Worm (Caenorhabditis elegans) whole organism, mixed stage, embryonic: ENCODE results near the gene F45G2.9.

Experiments used
- bed-3 ChIP-seq: fragments of 200-800 bp; sonication (Bioruptor generic); optimal IDR thresholded peaks from 3 replicates; lab custom pipeline; 2018; ENCODE audit warnings: mild to moderate bottlenecking, missing genetic modification characterization, moderate library complexity, missing compliant biosample characterization
- blmp-1 ChIP-seq: fragments of 150-350 bp; optimal IDR thresholded peaks from 2 replicates; lab custom pipeline; 2014; ENCODE audit warnings: missing biosample characterization, missing genetic modification characterization
- ceh-43 ChIP-seq: fragments of 200-800 bp; sonication (Bioruptor generic); optimal IDR thresholded peaks from 2 replicates; lab custom pipeline; 2018; ENCODE audit warnings: mild to moderate bottlenecking, missing genetic modification characterization, moderate library complexity, missing compliant biosample characterization
- lsy-2 ChIP-seq: fragments of 150-350 bp; optimal IDR thresholded peaks from 2 replicates; lab custom pipeline; 2014; ENCODE audit warnings: missing biosample characterization, missing genetic modification characterization
- mab-5 ChIP-seq: fragments of 150-350 bp; optimal IDR thresholded peaks from 2 replicates; lab custom pipeline; 2014; ENCODE audit warnings: missing biosample characterization, missing genetic modification characterization
- nhr-76 ChIP-seq: sonication (generic microtip); optimal IDR thresholded peaks from 2 replicates; lab custom pipeline; 2017; ENCODE audit warnings: missing biosample characterization, missing genetic modification characterization
- unc-39 ChIP-seq: fragments of 150-350 bp; optimal IDR thresholded peaks from 2 replicates; lab custom pipeline; 2014; ENCODE audit warnings: missing biosample characterization, missing genetic modification characterization
- unc-62 ChIP-seq: fragments of 150-350 bp; optimal IDR thresholded peaks from 2 replicates; lab custom pipeline; 2014; ENCODE audit warnings: missing biosample characterization, missing genetic modification reagents, missing genetic modification characterization

DNA sequence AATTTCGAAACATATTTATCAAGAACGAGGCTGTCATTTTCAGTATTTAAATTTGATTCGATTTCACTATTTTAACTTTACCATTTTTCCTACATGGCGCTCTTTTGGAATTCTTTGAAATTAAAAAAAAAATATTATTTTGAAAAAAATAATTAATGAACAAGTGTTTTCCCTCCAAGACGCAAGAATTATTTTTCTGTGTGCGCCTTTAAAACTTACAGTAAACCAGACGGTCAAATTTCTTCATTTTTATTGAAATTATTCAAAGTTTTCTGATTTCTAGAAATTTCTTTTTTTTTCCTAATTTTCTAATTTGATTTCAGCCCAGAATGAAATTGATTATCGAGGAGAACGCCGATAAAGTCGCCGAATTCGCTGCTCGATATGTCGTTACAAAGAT is 47.7 kb downstream of the F45G2.9 start, which contains the start of gene T03F6.3:
- TF ChIP-seq unc-62 (GFP tag; lab: Kevin White, UChicago) (no peak), bed-3 (GFP tag; lab: Kevin White, UChicago) (no peak), unc-39 (tag; lab: Kevin White, UChicago) (no peak), blmp-1 (tag; lab: Kevin White, UChicago) (no peak), mab-5 (tag; lab: Kevin White, UChicago) (no peak), lsy-2 (tag; lab: Kevin White, UChicago) (no peak), ceh-43 (no peak), nhr-76 (tag; lab: Kevin White, UChicago) (no peak)
